Fruit fly (Drosophila melanogaster): Measurements from ENCODE around the gene CG14855.

CG14855 gene

dm6 chr3R:14754806-14755488 is 41.2 kb upstream of the CG14855 start (continued):
- TF ChIP-seq maf-S (GFP tag; optimal IDR thresholded peaks at IDR 0.05) (no peak), GATAe (GFP tag; conservative IDR thresholded peaks at IDR 0.05) (no peak), sens-2 (GFP tag; IDR thresholded peaks at IDR 0.05) (no peak), insv (GFP tag; optimal IDR thresholded peaks at IDR 0.05) (no peak), CG3163 (GFP tag; optimal IDR thresholded peaks at IDR 0.05) (no peak), Jarid2 (GFP tag; optimal IDR thresholded peaks at IDR 0.05) (no peak), nerfin-1 (tag; optimal IDR thresholded peaks at IDR 0.05) (no peak), CG31441 (GFP tag; IDR thresholded peaks at IDR 0.05) (peak; percentile 36; the same call in 1 of the 2 replicates), CG15479 (GFP tag; optimal IDR thresholded peaks at IDR 0.05) (no peak), p53 (GFP tag; optimal IDR thresholded peaks at IDR 0.05) (no peak), CG10654 (GFP tag; optimal IDR thresholded peaks at IDR 0.05) (peak; percentile 12), seq (GFP tag; IDR thresholded peaks at IDR 0.05) (no peak), Mrtf (GFP tag; IDR thresholded peaks at IDR 0.05) (no peak), C15 (GFP tag; IDR thresholded peaks at IDR 0.05) (no peak), CG18011 (GFP tag; optimal IDR thresholded peaks at IDR 0.05) (no peak), CG16779 (GFP tag; IDR thresholded peaks at IDR 0.05) (no peak), sc (optimal IDR thresholded peaks at IDR 0.05) (no peak), sc (GFP tag; optimal IDR thresholded peaks at IDR 0.05) (no peak), CG16815 (GFP tag; optimal IDR thresholded peaks at IDR 0.05) (no peak), dimm (GFP tag; IDR thresholded peaks at IDR 0.05) (no peak), bbx (GFP tag; IDR thresholded peaks at IDR 0.05; ENCODE audit: partially characterized antibody) (no peak), HmgD (GFP tag; optimal IDR thresholded peaks at IDR 0.05) (no peak), CG6175 (GFP tag; IDR thresholded peaks at IDR 0.05) (no peak), Adf1 (GFP tag; IDR thresholded peaks at IDR 0.05) (no peak), CG17829 (tag; optimal IDR thresholded peaks at IDR 0.05) (peak; percentile 7), caup (GFP tag; optimal IDR thresholded peaks at IDR 0.05; ENCODE audit: severe bottlenecking) (peak; percentile 55), fd64A (GFP tag; optimal IDR thresholded peaks at IDR 0.05) (no peak), zfh2 (GFP tag; optimal IDR thresholded peaks at IDR 0.05) (no peak), CG10267 (tag; optimal IDR thresholded peaks at IDR 0.05) (peak; percentile 12), CG12236 (GFP tag; optimal IDR thresholded peaks at IDR 0.05) (no peak), CG7987 (GFP tag; optimal IDR thresholded peaks at IDR 0.05) (no peak), CG8478 (optimal IDR thresholded peaks at IDR 0.05) (no peak), CTCF (GFP tag; optimal IDR thresholded peaks at IDR 0.05) (no peak), stwl (tag; optimal IDR thresholded peaks at IDR 0.05) (no peak), dan (GFP tag; IDR thresholded peaks at IDR 0.05) (no peak), CG7928 (GFP tag; optimal IDR thresholded peaks at IDR 0.05) (no peak), Eip74EF (GFP tag; optimal IDR thresholded peaks at IDR 0.05) (no peak), Opbp (GFP tag; IDR thresholded peaks at IDR 0.05; ENCODE audit: partially characterized antibody) (no peak), tup (GFP tag; optimal IDR thresholded peaks at IDR 0.05) (no peak), so (GFP tag; IDR thresholded peaks at IDR 0.05) (peak; percentile 63; the same call in 1 of the 3 replicates), Dll (GFP tag; IDR thresholded peaks at IDR 0.05; ENCODE audit: partially characterized antibody) (no peak), al (GFP tag; IDR thresholded peaks at IDR 0.05) (peak; percentile 30; the same call in 1 of the 2 replicates), CG1024 (GFP tag; IDR thresholded peaks at IDR 0.05) (0 out of 2 replicates have a peak, but pooled peaks have one; percentile 29), hth (optimal IDR thresholded peaks at IDR 0.05) (no peak), tgo (GFP tag; IDR thresholded peaks at IDR 0.05) (peak; percentile 53; the same call in 1 of the 3 replicates), Dref (GFP tag; IDR thresholded peaks at IDR 0.05) (no peak), schlank (tag; optimal IDR thresholded peaks at IDR 0.05) (no peak), CG12391 (tag; optimal IDR thresholded peaks at IDR 0.05) (peak; percentile 14), CG4730 (GFP tag; IDR thresholded peaks at IDR 0.05) (0 out of 2 replicates have a peak, but pooled peaks have one; percentile 22), pzg (GFP tag; optimal IDR thresholded peaks at IDR 0.05) (no peak), CG8281 (tag; optimal IDR thresholded peaks at IDR 0.05) (no peak), Hr39 (optimal IDR thresholded peaks at IDR 0.05) (no peak)
